Worm (Caenorhabditis elegans): ENCODE results near the gene rsd-2.

The rsd-2 gene

ce11 chrIV:13512112-13512569 is 27.9 kb downstream of the rsd-2 start, which contains the start of gene puf-3 (continued):
- peak; percentile 85 for TF ChIP-seq hsf-1 (GFP tag; IDR thresholded peaks at IDR 0.05)
- TF ChIP-seq Y79H2A.3 (GFP tag; conservative IDR thresholded peaks at IDR 0.05) = 0 out of 2 replicates have a peak, but pooled peaks have one; percentile 54
- TF ChIP-seq B0019.2 (GFP tag; conservative IDR thresholded peaks at IDR 0.05) = peak; percentile 81
- no peak for TF ChIP-seq die-1 (tag; optimal IDR thresholded peaks at IDR 0.05)
- peak; percentile 69 for TF ChIP-seq rcor-1 (GFP tag; IDR thresholded peaks at IDR 0.05)
- peak; percentile 83 for TF ChIP-seq lin-54 (GFP tag; optimal IDR thresholded peaks at IDR 0.05)
- no peak for TF ChIP-seq hmg-1.2 (GFP tag; IDR thresholded peaks at IDR 0.05)
- TF ChIP-seq lsl-1 (GFP tag; optimal IDR thresholded peaks at IDR 0.05) = peak; percentile 98
- no peak for TF ChIP-seq ets-4 (GFP tag; optimal IDR thresholded peaks at IDR 0.05)
- peak; percentile 98 for TF ChIP-seq F33H1.4 (GFP tag; IDR thresholded peaks at IDR 0.05)
- TF ChIP-seq aptf-3 (GFP tag; IDR thresholded peaks at IDR 0.05) = no peak
- TF ChIP-seq ceh-91 (GFP tag; IDR thresholded peaks at IDR 0.05) = peak; percentile 97
- no peak for TF ChIP-seq B0035.1 (tag; optimal IDR thresholded peaks at IDR 0.05)
- TF ChIP-seq mcd-1 (GFP tag; IDR thresholded peaks at IDR 0.05) = peak; percentile 63
- peak; percentile 77 for TF ChIP-seq F49E8.2 (tag; optimal IDR thresholded peaks at IDR 0.05; ENCODE audit: insufficient read depth)
- peak; percentile 95 for TF ChIP-seq attf-6 (GFP tag; IDR thresholded peaks at IDR 0.05)
- TF ChIP-seq ceh-40 (GFP tag; IDR thresholded peaks at IDR 0.05) = no peak
- TF ChIP-seq ekl-4 (GFP tag; IDR thresholded peaks at IDR 0.05) = peak; percentile 86
- TF ChIP-seq Y67H2A.10 (GFP tag; conservative IDR thresholded peaks at IDR 0.05) = peak; percentile 55; the same call in 1 of the 2 replicates
- TF ChIP-seq snpc-3.4 (tag; optimal IDR thresholded peaks at IDR 0.05) = peak; percentile 74
- no peak for TF ChIP-seq K12H6.12 (tag; optimal IDR thresholded peaks at IDR 0.05)
- peak; percentile 97 for TF ChIP-seq efl-1 (GFP tag; optimal IDR thresholded peaks at IDR 0.05)

DNA sequence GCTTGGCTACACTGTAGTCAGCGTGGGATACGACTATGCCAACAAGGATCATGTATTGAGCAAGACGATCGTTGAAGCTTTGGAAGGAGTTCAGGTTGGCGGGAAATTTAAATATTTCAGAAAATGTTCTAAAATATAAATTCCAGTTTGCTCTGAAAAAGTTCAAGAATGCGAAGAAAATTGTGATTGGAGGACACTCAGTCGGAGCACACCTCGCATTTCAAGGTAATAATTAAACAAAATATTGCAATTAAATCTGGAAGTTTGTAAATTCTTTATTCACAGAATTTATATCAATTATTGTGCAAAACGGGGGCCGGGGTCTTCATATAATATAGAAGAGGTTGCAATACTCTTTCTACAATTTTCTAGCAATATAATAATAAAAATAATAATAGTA is 30.0 kb downstream of the rsd-2 start:
- TF ChIP-seq nhr-90 (tag; optimal IDR thresholded peaks at IDR 0.05) (no peak), K12H6.12 (tag; optimal IDR thresholded peaks at IDR 0.05) (no peak), B0035.1 (tag; optimal IDR thresholded peaks at IDR 0.05) (no peak), hmg-20 (GFP tag; IDR thresholded peaks at IDR 0.05) (no peak), Y79H2A.3 (GFP tag; conservative IDR thresholded peaks at IDR 0.05) (peak; percentile 87), Y53G8AR.9 (GFP tag; conservative IDR thresholded peaks at IDR 0.05) (peak; percentile 76; the same call in 1 of the 2 replicates), nfya-1 (tag; optimal IDR thresholded peaks at IDR 0.05; ENCODE audit: borderline replicate concordance, insufficient read depth) (no peak), ceh-40 (GFP tag; IDR thresholded peaks at IDR 0.05) (no peak), lin-40 (tag; optimal IDR thresholded peaks at IDR 0.05) (no peak), egrh-3 (GFP tag; IDR thresholded peaks at IDR 0.05) (no peak), Y67H2A.10 (GFP tag; conservative IDR thresholded peaks at IDR 0.05) (no peak), repo-1 (tag; optimal IDR thresholded peaks at IDR 0.05) (no peak), zfh-2 (GFP tag; conservative IDR thresholded peaks at IDR 0.05) (no peak), somi-1 (GFP tag; optimal IDR thresholded peaks at IDR 0.05) (no peak), bed-1 (GFP tag; IDR thresholded peaks at IDR 0.05) (no peak), T07F8.4 (tag; optimal IDR thresholded peaks at IDR 0.05) (no peak), dpl-1 (GFP tag; optimal IDR thresholded peaks at IDR 0.05) (no peak), sptf-2 (GFP tag; optimal IDR thresholded peaks at IDR 0.05) (no peak), nfya-2 (GFP tag; IDR thresholded peaks at IDR 0.05) (0 out of 2 replicates have a peak, but pooled peaks have one; percentile 30), hrde-1 (tag; optimal IDR thresholded peaks at IDR 0.05; ENCODE audit: borderline replicate concordance) (peak; percentile 91), attf-6 (GFP tag; IDR thresholded peaks at IDR 0.05) (peak; percentile 92), hsf-1 (GFP tag; IDR thresholded peaks at IDR 0.05) (peak; percentile 76), ccch-3 (GFP tag; optimal IDR thresholded peaks at IDR 0.05) (no peak), bed-2 (GFP tag; IDR thresholded peaks at IDR 0.05) (no peak), F22D6.2 (tag; optimal IDR thresholded peaks at IDR 0.05) (no peak), Y95B8A.8 (GFP tag; IDR thresholded peaks at IDR 0.05) (peak; percentile 65; the same call in 1 of the 2 replicates), lin-54 (GFP tag; optimal IDR thresholded peaks at IDR 0.05) (peak; percentile 62), pha-4 (tag; optimal IDR thresholded peaks at IDR 0.05) (no peak), snpc-3.4 (tag; optimal IDR thresholded peaks at IDR 0.05) (peak; percentile 44), C17E4.6 (GFP tag; IDR thresholded peaks at IDR 0.05) (0 out of 2 replicates have a peak, but pooled peaks have one; percentile 54), ztf-22 (GFP tag; optimal IDR thresholded peaks at IDR 0.05) (no peak), ama-1 (optimal IDR thresholded peaks at IDR 0.05) (no peak), ama-1 (GFP tag; optimal IDR thresholded peaks at IDR 0.05) (no peak)
